Fruit fly (Drosophila melanogaster) whole organism, wandering third instar larva: Measurements from ENCODE around the gene CG14269.

ENCODE experiments used
- Mio ChIP-seq: sonication (Bioruptor generic); optimal IDR thresholded peaks from 2 replicates; lab custom pipeline; 2016; ENCODE audit warnings: missing biosample characterization, missing genetic modification characterization
- dl ChIP-seq, 2 experiments: fragments of 175-275, 200-275 bp in 1 of 2; fragments of 200-275 bp in 1 of 2; sonication (Bioruptor generic); optimal IDR thresholded peaks; lab custom pipeline; 2018; ENCODE audit warnings: mild to moderate bottlenecking in 2 of 2, missing biosample characterization in 2 of 2, missing genetic modification characterization in 2 of 2, moderate library complexity in 2 of 2; ENCODE audit not compliant: partially characterized antibody in 2 of 2, insufficient read depth in 1 of 2
- dmrt93B ChIP-seq: fragments of 200-800 bp; sonication (Bioruptor generic); optimal IDR thresholded peaks from 2 replicates; lab custom pipeline; 2018; ENCODE audit warnings: missing biosample characterization, mild to moderate bottlenecking, missing genetic modification characterization

- TF ChIP-seq dmrt93B (no peak), dl (GFP tag; optimal IDR thresholded peaks at IDR 0.05; lab: Kevin White, UChicago; ENCODE audit: insufficient read depth in 1 of 2, partially characterized antibody in 2 of 2) (no peak), Mio (GFP tag; lab: Kevin White, UChicago) (no peak)
These were observed 49.7 kb upstream of the CG14269 start, which contains the start of the genes CG14270 and CG10803 for dm6 chrX:3485304-3485703.
